Fruit fly (Drosophila melanogaster) whole organism, embryonic: ENCODE results near the gene CG11279.

ENCODE experiments used
- Adf1 ChIP-seq: fragments of 200-800 bp; sonication (Bioruptor generic); IDR thresholded peaks from 2 replicates; pipeline ENCODE4 v1.3.6; 2022; ENCODE audit warnings: missing biosample characterization, missing genetic modification characterization
- Blimp-1 ChIP-seq: fragments of 200-800 bp; sonication (Bioruptor generic); optimal IDR thresholded peaks from 3 replicates; lab custom pipeline; 2018; ENCODE audit warnings: missing biosample characterization, missing genetic modification characterization, mild to moderate bottlenecking, moderate library complexity, missing genetic modification reagents
- BtbVII ChIP-seq: fragments of 200-800 bp; sonication (Bioruptor generic); optimal IDR thresholded peaks from 3 replicates; lab custom pipeline; 2017; ENCODE audit warnings: missing biosample characterization, mild to moderate bottlenecking, missing genetic modification characterization
- CG10431 ChIP-seq: fragments of 200-800 bp; sonication (Bioruptor generic); optimal IDR thresholded peaks from 3 replicates; lab custom pipeline; 2018; ENCODE audit warnings: missing biosample characterization, mild to moderate bottlenecking, missing genetic modification characterization
- CG10462 ChIP-seq: fragments of 200-800 bp; sonication (Bioruptor generic); optimal IDR thresholded peaks from 2 replicates; lab custom pipeline; 2016; ENCODE audit warnings: missing biosample characterization, missing genetic modification characterization
- CG13775 ChIP-seq: fragments of 200-800 bp; sonication (Bioruptor generic); optimal IDR thresholded peaks from 3 replicates; lab custom pipeline; 2017; ENCODE audit warnings: missing biosample characterization, mild to moderate bottlenecking, missing genetic modification characterization
- CG14710 ChIP-seq: fragments of 200-800 bp; sonication (Bioruptor generic); optimal IDR thresholded peaks from 3 replicates; lab custom pipeline; 2019; ENCODE audit warnings: missing biosample characterization, mild to moderate bottlenecking, missing genetic modification characterization, moderate library complexity
- CG15696 ChIP-seq: fragments of 200-800 bp; sonication (Bioruptor generic); optimal IDR thresholded peaks from 2 replicates; lab custom pipeline; 2019; ENCODE audit warnings: missing biosample characterization, mild to moderate bottlenecking, missing genetic modification characterization, moderate library complexity
- CG16863 ChIP-seq: fragments of 200-800 bp; sonication (Bioruptor generic); optimal IDR thresholded peaks from 3 replicates; lab custom pipeline; 2016; ENCODE audit warnings: missing biosample characterization, missing genetic modification characterization
- CG2199 ChIP-seq: fragments of 200-800 bp; sonication (Bioruptor generic); IDR thresholded peaks from 3 replicates; pipeline ENCODE4 v1.3.6; 2022; ENCODE audit warnings: missing biosample characterization, missing genetic modification characterization
- CG2712 ChIP-seq: fragments of 200-800 bp; optimal IDR thresholded peaks from 3 replicates; lab custom pipeline; 2019; ENCODE audit warnings: missing biosample characterization, mild to moderate bottlenecking, missing genetic modification characterization, moderate library complexity
- CG2875 ChIP-seq: fragments of 200-800 bp; sonication (Bioruptor generic); optimal IDR thresholded peaks from 2 replicates; lab custom pipeline; 2017; ENCODE audit warnings: missing biosample characterization, mild to moderate bottlenecking, missing genetic modification characterization, missing genetic modification reagents
- CG30020 ChIP-seq: fragments of 200-800 bp; optimal IDR thresholded peaks from 2 replicates; lab custom pipeline; 2019; ENCODE audit warnings: missing biosample characterization, mild to moderate bottlenecking, missing genetic modification characterization, moderate library complexity
- CG3407 ChIP-seq: fragments of 200-800 bp; sonication (Bioruptor generic); optimal IDR thresholded peaks from 2 replicates; lab custom pipeline; 2018; ENCODE audit warnings: missing biosample characterization, mild to moderate bottlenecking, missing genetic modification characterization
- CG4282 ChIP-seq: fragments of 200-800 bp; sonication (Bioruptor generic); optimal IDR thresholded peaks from 2 replicates; lab custom pipeline; 2016; ENCODE audit warnings: missing biosample characterization, missing genetic modification characterization
- CG4360 ChIP-seq: fragments of 200-800 bp; sonication (Bioruptor generic); IDR thresholded peaks from 2 replicates; pipeline ENCODE4 v1.3.6; 2022; ENCODE audit warnings: missing biosample characterization, missing genetic modification characterization
- CG4820 ChIP-seq: fragments of 200-800 bp; sonication (Bioruptor generic); optimal IDR thresholded peaks from 3 replicates; lab custom pipeline; 2016; ENCODE audit warnings: missing biosample characterization, missing genetic modification characterization
- CG7745 ChIP-seq: fragments of 200-800 bp; sonication (Bioruptor generic); optimal IDR thresholded peaks from 2 replicates; lab custom pipeline; 2018; ENCODE audit warnings: missing biosample characterization, mild to moderate bottlenecking, missing genetic modification characterization, moderate library complexity
- CG9437 ChIP-seq: fragments of 200-800 bp; sonication (Bioruptor generic); optimal IDR thresholded peaks from 2 replicates; lab custom pipeline; 2018; ENCODE audit warnings: missing biosample characterization, mild to moderate bottlenecking, missing genetic modification characterization
- Camta ChIP-seq: fragments of 200-800 bp; sonication (Bioruptor generic); optimal IDR thresholded peaks from 2 replicates; lab custom pipeline; 2016; ENCODE audit warnings: missing biosample characterization, missing genetic modification characterization
- Chrac-16 ChIP-seq: fragments of 200-800 bp; sonication (Bioruptor generic); optimal IDR thresholded peaks from 3 replicates; lab custom pipeline; 2016; ENCODE audit warnings: missing biosample characterization, missing genetic modification characterization
- CrebB ChIP-seq: fragments of 200-800 bp; sonication (Bioruptor generic); optimal IDR thresholded peaks from 3 replicates; lab custom pipeline; 2018; ENCODE audit warnings: missing biosample characterization, mild to moderate bottlenecking, missing genetic modification characterization
- Dref ChIP-seq: fragments of 200-800 bp; sonication (Bioruptor generic); IDR thresholded peaks from 2 replicates; pipeline ENCODE4 v1.3.6; 2022; ENCODE audit warnings: missing biosample characterization, missing genetic modification characterization
- Eip74EF ChIP-seq, 2 experiments: fragments of 200-800 bp in 1 of 2; fragments of >200 bp in 1 of 2; sonication (Bioruptor generic) in 1 of 2; optimal IDR thresholded peaks; 2 replicates each; lab custom pipeline; 2017 to 2019; ENCODE audit warnings: missing biosample characterization in 2 of 2, missing genetic modification characterization in 2 of 2, mild to moderate bottlenecking in 1 of 2, moderate library complexity in 1 of 2
- HHEX ChIP-seq: fragments of 200-800 bp; sonication (Bioruptor generic); optimal IDR thresholded peaks from 3 replicates; lab custom pipeline; 2017; ENCODE audit warnings: missing biosample characterization, mild to moderate bottlenecking, missing genetic modification characterization, missing genetic modification reagents
- Hmr ChIP-seq: fragments of 200-800 bp; sonication (Bioruptor generic); optimal IDR thresholded peaks from 3 replicates; lab custom pipeline; 2017; ENCODE audit warnings: mild to moderate bottlenecking, missing biosample characterization, missing genetic modification reagents, missing genetic modification characterization
- Hr51 ChIP-seq, 2 experiments: fragments of 200-800 bp; sonication (Bioruptor generic); optimal IDR thresholded peaks; 2 replicates in 1 of 2; 3 replicates in 1 of 2; lab custom pipeline; 2016 to 2018; ENCODE audit warnings: missing biosample characterization in 2 of 2, missing genetic modification characterization in 2 of 2, mild to moderate bottlenecking in 1 of 2, moderate library complexity in 1 of 2
- Sox102F ChIP-seq: fragments of 200-800 bp; sonication (Bioruptor generic); optimal IDR thresholded peaks from 2 replicates; lab custom pipeline; 2018; ENCODE audit warnings: missing biosample characterization, mild to moderate bottlenecking, missing genetic modification characterization, moderate library complexity
- Stat92E ChIP-seq, 3 experiments: fragments of >200 bp in 2 of 3; fragments of 200-800 bp in 1 of 3; sonication (Bioruptor generic) in 1 of 3; optimal IDR thresholded peaks; 2 replicates each; lab custom pipeline; 2017 to 2019; ENCODE audit warnings: missing biosample characterization in 3 of 3, missing genetic modification characterization in 3 of 3, mild to moderate bottlenecking in 1 of 3, moderate library complexity in 1 of 3
- Trl ChIP-seq, 3 experiments: fragments of >200 bp in 2 of 3; fragments of 200-800 bp in 1 of 3; sonication (Bioruptor generic) in 1 of 3; optimal IDR thresholded peaks; 2 replicates in 1 of 3; 3 replicates in 2 of 3; lab custom pipeline; 2016 to 2017; ENCODE audit warnings: missing biosample characterization in 1 of 3, missing genetic modification characterization in 1 of 3
- amos ChIP-seq: fragments of 200-800 bp; sonication (Bioruptor generic); IDR thresholded peaks from 2 replicates; pipeline ENCODE4 v1.3.6; 2022; ENCODE audit warnings: missing biosample characterization, missing genetic modification characterization; ENCODE audit not compliant: partially characterized antibody
- ase ChIP-seq: fragments of 200-800 bp; sonication (Bioruptor generic); IDR thresholded peaks from 3 replicates; pipeline ENCODE4 v1.3.6; 2022; ENCODE audit warnings: missing biosample characterization, missing genetic modification characterization
- da ChIP-seq: fragments of 200-800 bp; sonication (Bioruptor generic); optimal IDR thresholded peaks from 2 replicates; lab custom pipeline; 2016; ENCODE audit warnings: missing biosample characterization, missing genetic modification characterization
- dmrt99B ChIP-seq: fragments of 200-800 bp; sonication (Bioruptor generic); optimal IDR thresholded peaks from 2 replicates; lab custom pipeline; 2018; ENCODE audit warnings: missing biosample characterization, mild to moderate bottlenecking, missing genetic modification characterization, moderate library complexity
- ems ChIP-seq: fragments of 200-800 bp; sonication (Bioruptor generic); optimal IDR thresholded peaks from 3 replicates; lab custom pipeline; 2016; ENCODE audit warnings: missing biosample characterization, missing genetic modification characterization
- eyg ChIP-seq: fragments of 200-800 bp; sonication (Bioruptor generic); optimal IDR thresholded peaks from 3 replicates; lab custom pipeline; 2016; ENCODE audit warnings: missing biosample characterization, missing genetic modification characterization
- fd96Cb ChIP-seq: fragments of 200-800 bp; sonication (Bioruptor generic); optimal IDR thresholded peaks from 2 replicates; lab custom pipeline; 2018; ENCODE audit warnings: missing biosample characterization, mild to moderate bottlenecking, missing genetic modification characterization, moderate library complexity
- grau ChIP-seq: fragments of 200-800 bp; optimal IDR thresholded peaks from 3 replicates; lab custom pipeline; 2019; ENCODE audit warnings: missing biosample characterization, mild to moderate bottlenecking, missing genetic modification characterization, moderate library complexity
- h ChIP-seq: fragments of >200 bp; optimal IDR thresholded peaks from 2 replicates; lab custom pipeline; 2017
- kni ChIP-seq: fragments of 200-800 bp; sonication (Bioruptor generic); optimal IDR thresholded peaks from 3 replicates; lab custom pipeline; 2017; ENCODE audit warnings: mild to moderate bottlenecking, missing biosample characterization, missing genetic modification reagents, missing genetic modification characterization
- pan ChIP-seq, 4 experiments: fragments of >200 bp in 3 of 4; fragments of 200-800 bp in 1 of 4; sonication (Bioruptor generic) in 1 of 4; optimal IDR thresholded peaks in 3 of 4; IDR thresholded peaks in 1 of 4; 2 replicates each; pipeline versions ENCODE4 v1.3.6 to Lab custom; 2017 to 2022; ENCODE audit warnings: missing biosample characterization in 2 of 4, missing genetic modification characterization in 2 of 4, mixed read lengths in 1 of 4
- ranshi ChIP-seq: fragments of 200-800 bp; sonication (Bioruptor generic); IDR thresholded peaks from 2 replicates; pipeline ENCODE4 v1.3.6; 2022; ENCODE audit warnings: missing biosample characterization, missing genetic modification characterization
- sqz ChIP-seq: fragments of 200-800 bp; sonication (Bioruptor generic); optimal IDR thresholded peaks from 3 replicates; lab custom pipeline; 2018; ENCODE audit warnings: missing biosample characterization, mild to moderate bottlenecking, missing genetic modification characterization
- tgo ChIP-seq: fragments of 200-800 bp; sonication (Bioruptor generic); IDR thresholded peaks from 3 replicates; pipeline ENCODE4 v1.3.6; 2022; ENCODE audit warnings: missing biosample characterization, missing genetic modification characterization
- tll ChIP-seq, 2 experiments: fragments of 200-800 bp in 1 of 2; fragments of >200 bp in 1 of 2; sonication (Bioruptor generic) in 1 of 2; optimal IDR thresholded peaks; 2 replicates each; lab custom pipeline; 2017 to 2019; ENCODE audit warnings: missing biosample characterization in 2 of 2, missing genetic modification characterization in 2 of 2, mild to moderate bottlenecking in 1 of 2, moderate library complexity in 1 of 2
- zfh2 ChIP-seq: fragments of 200-800 bp; sonication (Bioruptor generic); optimal IDR thresholded peaks from 2 replicates; lab custom pipeline; 2016; ENCODE audit warnings: missing biosample characterization, missing genetic modification characterization

Gene CG11279

dm6 chr3L:13032085-13032914 is 14.5 kb upstream of the CG11279 start (continued):
- TF ChIP-seq CrebB (no peak), CG4360 (GFP tag; lab: Robert Waterston, UW) (peak; percentile 84), ranshi (GFP tag; lab: Robert Waterston, UW) (no peak), Sox102F (GFP tag; lab: Kevin White, UChicago) (no peak), CG3407 (peak; percentile 60), grau (tag; lab: Kevin White, UChicago) (peak; percentile 40), amos (peak; percentile 7; the same call in 1 of the 2 replicates), Hmr (GFP tag; lab: Kevin White, UChicago) (no peak), Trl (optimal IDR thresholded peaks at IDR 0.05; lab: Kevin White, UChicago) (no peak), Trl (GFP tag; optimal IDR thresholded peaks at IDR 0.05; lab: Kevin White, UChicago) (no peak), CG4820 (GFP tag; lab: Kevin White, UChicago) (peak; percentile 13), BtbVII (GFP tag; lab: Kevin White, UChicago) (no peak), ase (GFP tag; lab: Robert Waterston, UW) (no peak), dmrt99B (tag; lab: Kevin White, UChicago) (no peak), Adf1 (GFP tag; lab: Robert Waterston, UW) (no peak), CG15696 (tag; lab: Kevin White, UChicago) (peak; percentile 28), CG14710 (peak; percentile 49), CG2875 (GFP tag; lab: Kevin White, UChicago) (peak; percentile 2), Camta (GFP tag; lab: Kevin White, UChicago) (no peak), Stat92E (GFP tag; optimal IDR thresholded peaks at IDR 0.05; lab: Kevin White, UChicago) (no peak), tgo (GFP tag; lab: Robert Waterston, UW) (no peak), fd96Cb (tag; lab: Kevin White, UChicago) (peak; percentile 28), Blimp-1 (GFP tag; lab: Kevin White, UChicago) (peak; percentile 62), CG7745 (tag; lab: Kevin White, UChicago) (peak; percentile 69), CG9437 (peak; percentile 40), CG13775 (GFP tag; lab: Kevin White, UChicago) (peak; percentile 27), zfh2 (GFP tag; lab: Kevin White, UChicago) (no peak), Eip74EF (GFP tag; optimal IDR thresholded peaks at IDR 0.05; lab: Kevin White, UChicago) (no peak), eyg (no peak), h (no peak), pan (optimal IDR thresholded peaks at IDR 0.05; lab: Kevin White, UChicago) (no peak), pan (GFP tag; optimal IDR thresholded peaks at IDR 0.05 in 1 of 2, IDR thresholded peaks at IDR 0.05 in 1 of 2) (no peak), sqz (GFP tag; lab: Kevin White, UChicago) (peak; percentile 16), da (GFP tag; lab: Kevin White, UChicago) (no peak), CG2199 (GFP tag; lab: Robert Waterston, UW) (peak; percentile 73; the same call in 1 of the 3 replicates), CG10431 (GFP tag; lab: Kevin White, UChicago) (peak; percentile 33), CG30020 (tag; lab: Kevin White, UChicago) (no peak), ems (no peak), Dref (GFP tag; lab: Robert Waterston, UW) (no peak), CG2712 (tag; lab: Kevin White, UChicago) (peak; percentile 54), HHEX (no peak), CG10462 (no peak), CG16863 (GFP tag; lab: Kevin White, UChicago) (no peak), tll (GFP tag; optimal IDR thresholded peaks at IDR 0.05; lab: Kevin White, UChicago) (peak in 1 of 2 experiments; percentile 30), Chrac-16 (GFP tag; lab: Kevin White, UChicago) (peak; percentile 6), kni (GFP tag; lab: Kevin White, UChicago) (peak; percentile 93), Hr51 (GFP tag; optimal IDR thresholded peaks at IDR 0.05; lab: Kevin White, UChicago) (no peak), CG4282 (GFP tag; lab: Kevin White, UChicago) (no peak)
